Worm (Caenorhabditis elegans) whole organism, late embryonic: Measurements from ENCODE around the gene srx-114.

ENCODE experiments used
- ceh-30 ChIP-seq: fragments of 150-350 bp; optimal IDR thresholded peaks from 2 replicates; lab custom pipeline; 2014; ENCODE audit warnings: missing biosample characterization, missing genetic modification characterization
- ceh-31 ChIP-seq: sonication (generic microtip); optimal IDR thresholded peaks from 2 replicates; lab custom pipeline; 2016; ENCODE audit warnings: missing genetic modification characterization, missing compliant biosample characterization
- dmd-4 ChIP-seq: sonication (generic microtip); optimal IDR thresholded peaks from 2 replicates; lab custom pipeline; 2016; ENCODE audit warnings: borderline replicate concordance, missing genetic modification characterization, missing compliant biosample characterization
- elt-2 ChIP-seq: sonication (generic microtip); optimal IDR thresholded peaks from 2 replicates; lab custom pipeline; 2016; ENCODE audit warnings: missing genetic modification reagents, missing genetic modification characterization, missing compliant biosample characterization
- fkh-6 ChIP-seq: sonication (generic microtip); optimal IDR thresholded peaks from 2 replicates; lab custom pipeline; 2016; ENCODE audit warnings: missing genetic modification characterization, missing compliant biosample characterization
- madf-2 ChIP-seq: sonication (generic microtip); optimal IDR thresholded peaks from 2 replicates; lab custom pipeline; 2017; ENCODE audit warnings: missing genetic modification characterization, missing compliant biosample characterization
- nfya-1 ChIP-seq: sonication (generic microtip); optimal IDR thresholded peaks from 2 replicates; lab custom pipeline; 2017; ENCODE audit warnings: missing genetic modification characterization, mild to moderate bottlenecking, missing compliant biosample characterization, antibody characterized with exemption, moderate library complexity
- pax-1 ChIP-seq: fragments of 150-350 bp; optimal IDR thresholded peaks from 2 replicates; lab custom pipeline; 2014; ENCODE audit warnings: missing biosample characterization, missing genetic modification characterization
- rnt-1 ChIP-seq: sonication (generic microtip); optimal IDR thresholded peaks from 2 replicates; lab custom pipeline; 2016; ENCODE audit warnings: missing genetic modification characterization, missing compliant biosample characterization
- tbx-7 ChIP-seq: sonication (generic microtip); optimal IDR thresholded peaks from 2 replicates; lab custom pipeline; 2016; ENCODE audit warnings: missing genotype, missing genetic modification characterization, missing compliant biosample characterization

DNA sequence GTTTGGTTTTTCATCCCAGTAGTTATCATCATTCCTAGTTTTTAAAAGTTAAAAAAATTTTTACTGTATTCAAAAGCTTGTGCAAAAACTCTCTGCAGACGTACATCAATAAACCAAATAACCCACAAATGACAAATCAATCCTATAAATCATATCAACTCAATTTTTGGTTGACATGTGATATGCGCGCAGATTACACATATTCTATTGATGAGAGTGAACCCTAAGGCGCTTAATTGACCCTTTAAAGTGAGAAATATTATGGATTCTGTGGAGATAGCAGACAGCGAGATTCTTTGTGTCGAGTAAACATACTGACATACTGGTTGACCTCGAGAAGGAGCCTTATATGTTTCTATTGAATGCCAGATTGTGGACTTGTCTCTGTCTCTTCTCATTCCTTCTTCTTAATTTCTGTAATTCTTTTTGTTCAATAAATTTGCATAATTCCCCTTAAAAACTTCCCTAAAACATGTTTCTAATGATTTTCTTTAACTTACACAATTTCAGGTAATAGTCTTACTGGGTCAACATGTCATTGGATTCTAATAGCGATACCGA, 16.7 kb downstream of the srx-114 start, which contains the start of gene EEED8.2:
- TF ChIP-seq nfya-1 (no peak), ceh-31 (no peak), tbx-7 (tag; lab: Kevin White, UChicago) (no peak), dmd-4 (tag; lab: Kevin White, UChicago) (no peak), pax-1 (tag; lab: Kevin White, UChicago) (no peak), elt-2 (no peak), rnt-1 (no peak), madf-2 (tag; lab: Kevin White, UChicago) (no peak), ceh-30 (tag; lab: Kevin White, UChicago) (no peak), fkh-6 (no peak)
